Worm (Caenorhabditis elegans) whole organism, L4 larva: ENCODE results near the gene str-175.

Experiments used
- F10B5.3 ChIP-seq: sonication (generic microtip); optimal IDR thresholded peaks from 2 replicates; lab custom pipeline; 2016; ENCODE audit warnings: mild to moderate bottlenecking, missing genetic modification characterization, missing compliant biosample characterization
- dmd-8 ChIP-seq: fragments of 200-800 bp; sonication (Bioruptor generic); IDR thresholded peaks from 2 replicates; pipeline ENCODE4 v1.3.6; 2022; ENCODE audit warnings: missing genetic modification characterization, missing compliant biosample characterization
- egl-27 ChIP-seq: sonication (generic microtip); optimal IDR thresholded peaks from 3 replicates; lab custom pipeline; 2017; ENCODE audit warnings: missing biosample characterization, missing genetic modification reagents, missing genetic modification characterization
- fkh-10 ChIP-seq: fragments of 150-350 bp; optimal IDR thresholded peaks from 2 replicates; lab custom pipeline; 2014; ENCODE audit warnings: missing biosample characterization, missing genetic modification reagents, missing genetic modification characterization
- lin-13 ChIP-seq: fragments of 150-350 bp; optimal IDR thresholded peaks from 2 replicates; lab custom pipeline; 2014; ENCODE audit warnings: missing biosample characterization, missing genetic modification reagents, missing genetic modification characterization
- lin-39 ChIP-seq: fragments of 150-350 bp; optimal IDR thresholded peaks from 2 replicates; lab custom pipeline; 2014; ENCODE audit warnings: missing biosample characterization, missing genetic modification reagents, missing genetic modification characterization
- madf-9 ChIP-seq: fragments of 200-800 bp; sonication (Bioruptor generic); conservative IDR thresholded peaks from 2 replicates; pipeline ENCODE4 v1.3.6; 2022; ENCODE audit warnings: missing genetic modification reagents, missing genetic modification characterization, missing compliant biosample characterization
- mep-1 ChIP-seq: fragments of 150-350 bp; sonication (generic microtip); optimal IDR thresholded peaks from 3 replicates; lab custom pipeline; 2014; ENCODE audit warnings: missing biosample characterization, missing genetic modification characterization
- zag-1 ChIP-seq: fragments of 150-350 bp; optimal IDR thresholded peaks from 2 replicates; lab custom pipeline; 2014; ENCODE audit warnings: missing biosample characterization, missing genetic modification characterization

- TF ChIP-seq madf-9 (GFP tag; lab: Robert Waterston, UW) (no peak), lin-13 (GFP tag; lab: Kevin White, UChicago) (no peak), egl-27 (tag; lab: Kevin White, UChicago) (no peak), fkh-10 (GFP tag; lab: Kevin White, UChicago) (no peak), dmd-8 (no peak), zag-1 (tag; lab: Kevin White, UChicago) (no peak), lin-39 (no peak), F10B5.3 (tag; lab: Kevin White, UChicago) (no peak), mep-1 (no peak)
Observed at ce11 chrIV:4867610-4868009, 2.8 kb downstream of the str-175 start, which contains the start of gene str-172.
